Fruit fly (Drosophila melanogaster) Kc167 (cell line): Measurements from ENCODE around the gene CG9133.

Experiments
- h ChIP-seq: fragments of >200 bp; optimal IDR thresholded peaks from 3 replicates; lab custom pipeline; 2018; ENCODE audit warnings: missing external identifiers
- psq ChIP-seq: fragments of >200 bp; optimal IDR thresholded peaks from 2 replicates; lab custom pipeline; 2017; ENCODE audit warnings: missing external identifiers
- ttk ChIP-seq: sonication (Bioruptor generic); optimal IDR thresholded peaks from 2 replicates; lab custom pipeline; 2017; ENCODE audit warnings: missing external identifiers

DNA sequence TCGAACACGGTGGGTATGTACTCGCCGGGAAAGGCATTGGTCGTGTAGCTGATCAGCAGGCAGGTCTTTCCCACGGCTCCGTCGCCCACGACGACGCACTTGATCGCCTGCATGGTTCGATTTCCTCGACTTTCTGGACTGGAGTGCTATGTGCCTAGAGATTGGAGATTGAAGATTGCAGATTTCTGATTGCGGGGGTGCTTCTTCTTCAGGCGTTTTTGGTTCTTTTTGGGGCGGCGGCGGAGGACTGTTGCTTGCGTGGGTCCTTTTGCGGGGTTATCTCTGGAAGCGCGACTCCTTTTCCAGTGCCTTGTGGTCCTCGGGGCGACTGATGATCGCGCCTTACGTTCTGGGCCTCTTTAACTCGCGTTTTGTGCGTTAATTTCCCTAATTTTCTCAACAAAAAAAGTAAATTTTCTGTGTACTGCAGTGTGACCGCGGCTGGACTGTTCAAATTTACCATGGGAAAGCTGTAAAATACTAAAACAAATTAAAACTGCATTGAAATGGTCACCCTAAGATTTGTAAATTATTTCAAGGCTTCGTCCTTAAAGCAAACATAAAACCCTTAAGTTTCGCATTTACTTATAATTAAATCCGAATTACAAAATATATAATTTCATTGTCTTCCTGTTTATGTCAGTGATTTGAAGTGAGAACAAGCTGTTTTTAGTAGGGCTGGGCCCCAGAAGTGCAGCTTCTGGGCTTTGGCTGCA, 50.6 kb downstream of the CG9133 start, which contains the start of the genes Rac1 and Acat2:
- TF ChIP-seq psq (lab: Kevin White, UChicago) (no peak), h (lab: Kevin White, UChicago) (no peak), ttk (lab: Kevin White, UChicago) (no peak)
